Worm (Caenorhabditis elegans): ENCODE results near the gene ndua-8.

- TF ChIP-seq lsy-2 (tag; optimal IDR thresholded peaks at IDR 0.05) (no peak), elt-3 (tag; optimal IDR thresholded peaks at IDR 0.05) (no peak), unc-62 (GFP tag; optimal IDR thresholded peaks at IDR 0.05) (no peak), lin-32 (GFP tag; optimal IDR thresholded peaks at IDR 0.05) (no peak), pha-4 (tag; optimal IDR thresholded peaks at IDR 0.05) (no peak), nhr-28 (tag; optimal IDR thresholded peaks at IDR 0.05) (no peak), sptf-1 (tag; optimal IDR thresholded peaks at IDR 0.05) (no peak), flh-1 (GFP tag; optimal IDR thresholded peaks at IDR 0.05) (no peak), ztf-11 (tag; optimal IDR thresholded peaks at IDR 0.05) (no peak), snpc-4 (tag; optimal IDR thresholded peaks at IDR 0.05) (no peak), nhr-237 (tag; optimal IDR thresholded peaks at IDR 0.05) (no peak)
Observed at ce11 chrIII:2506463-2506862, 22.4 kb upstream of the ndua-8 start.

All from whole organism, mixed stage, embryonic.